Fruit fly (Drosophila melanogaster): ENCODE results near the gene CG46435.

Gene CG46435

DNA sequence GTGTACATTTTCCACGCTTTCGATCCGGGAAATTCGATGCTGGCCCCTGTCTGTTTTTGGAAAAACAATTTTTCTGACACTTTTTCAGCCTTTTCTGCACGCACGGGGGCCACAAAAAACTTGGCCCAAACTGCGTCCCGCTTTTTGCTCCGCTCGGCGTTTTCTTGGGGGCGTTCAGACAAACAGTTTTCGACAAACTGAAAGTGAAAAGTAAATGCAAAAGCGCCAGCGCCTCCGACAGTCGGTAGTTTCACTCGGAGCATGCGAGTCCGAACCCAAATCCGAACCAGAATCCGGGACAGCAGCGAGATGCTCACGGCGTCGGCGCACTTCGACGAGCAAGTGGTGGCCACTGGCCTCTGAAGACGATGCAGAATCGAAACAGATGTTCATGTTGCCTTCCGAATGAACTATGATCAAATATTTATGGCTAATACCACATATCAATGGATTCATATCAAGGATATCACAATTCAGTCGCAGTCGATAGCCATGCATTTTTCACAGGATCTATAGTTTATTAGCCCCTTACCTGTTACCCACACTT is 39.5 kb downstream of the CG46435 start, which contains the start of gene Shal:
Shal (minus strand) TSS at position 200 of the 547 bp plus-strand sequence.
- TF ChIP-seq tna (GFP tag; IDR thresholded peaks at IDR 0.05; ENCODE audit: partially characterized antibody) (0 out of 2 replicates have a peak, but pooled peaks have one; percentile 8), CG9932 (GFP tag; IDR thresholded peaks at IDR 0.05) (peak; percentile 21; the same call in 1 of the 2 replicates), CG12769 (tag; optimal IDR thresholded peaks at IDR 0.05) (peak; percentile 6), CG16779 (GFP tag; IDR thresholded peaks at IDR 0.05) (peak; percentile 26; the same call in 1 of the 2 replicates), Deaf1 (tag; optimal IDR thresholded peaks at IDR 0.05) (peak; percentile 93), CG7372 (GFP tag; IDR thresholded peaks at IDR 0.05) (no peak), Opbp (GFP tag; IDR thresholded peaks at IDR 0.05; ENCODE audit: partially characterized antibody) (0 out of 3 replicates have a peak, but pooled peaks have one; percentile 20), maf-S (GFP tag; optimal IDR thresholded peaks at IDR 0.05) (no peak), Bgb (GFP tag; IDR thresholded peaks at IDR 0.05; ENCODE audit: partially characterized antibody) (peak; percentile 22; the same call in 1 of the 2 replicates), row (GFP tag; IDR thresholded peaks at IDR 0.05) (peak; percentile 8; the same call in 1 of the 3 replicates), C15 (GFP tag; IDR thresholded peaks at IDR 0.05) (0 out of 3 replicates have a peak, but pooled peaks have one; percentile 19), Ets65A (GFP tag) (peak; percentile 90), nerfin-1 (tag; optimal IDR thresholded peaks at IDR 0.05) (no peak), CG15514 (GFP tag; optimal IDR thresholded peaks at IDR 0.05) (peak; percentile 93), seq (GFP tag; IDR thresholded peaks at IDR 0.05) (0 out of 2 replicates have a peak, but pooled peaks have one; percentile 6), chinmo (GFP tag; IDR thresholded peaks at IDR 0.05; ENCODE audit: partially characterized antibody) (0 out of 4 replicates have a peak, but pooled peaks have one; percentile 16), CG17802 (tag; optimal IDR thresholded peaks at IDR 0.05) (peak; percentile 49), chm (GFP tag; IDR thresholded peaks at IDR 0.05) (peak; percentile 56; the same call in 1 of the 2 replicates), ewg (GFP tag; optimal IDR thresholded peaks at IDR 0.05) (peak; percentile 86), Sry-β (GFP tag; optimal IDR thresholded peaks at IDR 0.05) (no peak), Med (GFP tag) (peak; percentile 74), repo (GFP tag; optimal IDR thresholded peaks at IDR 0.05) (no peak), CG32532 (GFP tag; IDR thresholded peaks at IDR 0.05) (0 out of 2 replicates have a peak, but pooled peaks have one; percentile 28)

DNA sequence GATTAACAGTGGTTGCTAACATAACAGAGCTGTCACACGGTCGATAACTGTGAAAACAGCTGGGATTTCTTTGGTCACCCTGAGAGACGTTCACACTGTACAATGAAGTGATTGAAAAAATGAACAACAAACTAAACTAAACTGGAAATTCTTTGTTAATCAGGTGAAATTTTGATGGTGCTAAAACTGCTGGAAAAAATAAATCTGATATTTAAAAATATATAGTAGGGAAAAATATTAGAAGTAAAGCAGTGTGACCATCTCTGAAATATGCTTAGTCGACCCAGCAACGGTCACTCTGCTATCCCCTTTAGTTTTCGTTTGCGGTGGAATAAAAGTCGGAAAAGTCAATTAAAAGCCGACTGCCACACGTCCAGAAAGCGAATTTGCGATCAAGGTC is 41.1 kb downstream of the CG46435 start, which contains the start of the genes CG9231 and CG9330:
CG9231 (minus strand) TSS at position 25 of the 400 bp plus-strand sequence.
CG9330 (plus strand) TSS at position 275 of the 400 bp plus-strand sequence.
- TF ChIP-seq CG1602 (GFP tag; optimal IDR thresholded peaks at IDR 0.05) (peak; percentile 17), scrt (GFP tag; optimal IDR thresholded peaks at IDR 0.05) (no peak), Dek (tag; optimal IDR thresholded peaks at IDR 0.05) (no peak), CG3838 (GFP tag; optimal IDR thresholded peaks at IDR 0.05) (no peak), CG1832 (GFP tag; optimal IDR thresholded peaks at IDR 0.05) (no peak), ara (GFP tag; IDR thresholded peaks at IDR 0.05) (no peak), CG34224 (GFP tag; IDR thresholded peaks at IDR 0.05; ENCODE audit: partially characterized antibody) (peak; percentile 42; the same call in 1 of the 3 replicates), Adf1 (GFP tag; IDR thresholded peaks at IDR 0.05) (no peak), ERR (GFP tag; optimal IDR thresholded peaks at IDR 0.05) (no peak), CG15269 (tag; optimal IDR thresholded peaks at IDR 0.05) (no peak), HLHmδ (GFP tag; optimal IDR thresholded peaks at IDR 0.05) (no peak), gcm2 (GFP tag; optimal IDR thresholded peaks at IDR 0.05) (no peak), bcd (GFP tag; optimal IDR thresholded peaks at IDR 0.05) (no peak), br (optimal IDR thresholded peaks at IDR 0.05) (no peak), CG14965 (GFP tag; optimal IDR thresholded peaks at IDR 0.05; ENCODE audit: borderline replicate concordance) (no peak), Hr51 (GFP tag; optimal IDR thresholded peaks at IDR 0.05) (peak; percentile 11 to 38), HLH3B (GFP tag; IDR thresholded peaks at IDR 0.05) (no peak), CG18262 (tag; optimal IDR thresholded peaks at IDR 0.05) (peak; percentile 50), CG10654 (GFP tag; optimal IDR thresholded peaks at IDR 0.05) (no peak), gce (GFP tag; IDR thresholded peaks at IDR 0.05) (no peak), CG31441 (GFP tag; IDR thresholded peaks at IDR 0.05) (peak; percentile 24; the same call in 1 of the 2 replicates), Max (GFP tag; optimal IDR thresholded peaks at IDR 0.05) (peak; percentile 25), Six4 (GFP tag; optimal IDR thresholded peaks at IDR 0.05) (no peak), Sox100B (GFP tag; optimal IDR thresholded peaks at IDR 0.05) (no peak), caup (GFP tag; optimal IDR thresholded peaks at IDR 0.05; ENCODE audit: severe bottlenecking) (no peak), CG8359 (GFP tag; optimal IDR thresholded peaks at IDR 0.05; ENCODE audit: borderline replicate concordance) (no peak)

Data from whole organism, embryonic.